Worm (Caenorhabditis elegans) whole organism, early embryonic: ENCODE data around the gene twk-42.

Experiments
- B0310.2 ChIP-seq: sonication (generic microtip); optimal IDR thresholded peaks from 2 replicates; lab custom pipeline; 2016; ENCODE audit warnings: mild to moderate bottlenecking, missing genetic modification characterization, missing compliant biosample characterization
- F13C5.2 ChIP-seq: sonication (generic microtip); optimal IDR thresholded peaks from 2 replicates; lab custom pipeline; 2017; ENCODE audit warnings: mild to moderate bottlenecking, missing genetic modification characterization, inconsistent platforms, missing compliant biosample characterization
- aly-1 ChIP-seq: sonication (generic microtip); optimal IDR thresholded peaks from 2 replicates; lab custom pipeline; 2016; ENCODE audit warnings: missing genetic modification characterization, missing compliant biosample characterization
- ceh-13 ChIP-seq: fragments of 200-800 bp; sonication (Bioruptor generic); optimal IDR thresholded peaks from 2 replicates; lab custom pipeline; 2018; ENCODE audit warnings: mild to moderate bottlenecking, missing genetic modification characterization, missing compliant biosample characterization
- ceh-36 ChIP-seq: sonication (generic microtip); optimal IDR thresholded peaks from 2 replicates; lab custom pipeline; 2016; ENCODE audit warnings: missing genetic modification characterization, inconsistent platforms, missing compliant biosample characterization
- ets-7 ChIP-seq: sonication (generic microtip); optimal IDR thresholded peaks from 2 replicates; lab custom pipeline; 2016; ENCODE audit warnings: missing genotype, missing genetic modification characterization, missing compliant biosample characterization
- flt-1 ChIP-seq: fragments of 200-800 bp; sonication (Bioruptor generic); IDR thresholded peaks from 2 replicates; pipeline ENCODE4 v1.3.6; 2022; ENCODE audit warnings: missing genetic modification characterization, missing compliant biosample characterization
- hmbx-1 ChIP-seq: sonication (generic microtip); optimal IDR thresholded peaks from 2 replicates; lab custom pipeline; 2016; ENCODE audit warnings: mild to moderate bottlenecking, missing genetic modification characterization, missing compliant biosample characterization
- pes-1 ChIP-seq: fragments of 200-800 bp; sonication (Bioruptor generic); IDR thresholded peaks from 2 replicates; pipeline ENCODE4 v1.3.6; 2022; ENCODE audit warnings: missing genetic modification reagents, missing genetic modification characterization, missing compliant biosample characterization
- scrt-1 ChIP-seq: fragments of 200-800 bp; sonication (Bioruptor generic); IDR thresholded peaks from 2 replicates; pipeline ENCODE4 v1.3.6; 2022; ENCODE audit warnings: missing genetic modification characterization, missing compliant biosample characterization
- sea-1 ChIP-seq: fragments of 200-800 bp; sonication (Bioruptor generic); conservative IDR thresholded peaks from 2 replicates; pipeline ENCODE4 v1.3.6; 2022; ENCODE audit warnings: missing genetic modification characterization, missing compliant biosample characterization
- tbx-11 ChIP-seq: fragments of 200-800 bp; sonication (Bioruptor generic); IDR thresholded peaks from 2 replicates; pipeline ENCODE4 v1.3.6; 2022; ENCODE audit warnings: missing genetic modification characterization, missing compliant biosample characterization
- tbx-37 ChIP-seq: fragments of 200-800 bp; sonication (Bioruptor generic); conservative IDR thresholded peaks from 2 replicates; pipeline ENCODE4 v1.3.6; 2022; ENCODE audit warnings: missing genetic modification reagents, missing genetic modification characterization, missing compliant biosample characterization

twk-42 gene

DNA sequence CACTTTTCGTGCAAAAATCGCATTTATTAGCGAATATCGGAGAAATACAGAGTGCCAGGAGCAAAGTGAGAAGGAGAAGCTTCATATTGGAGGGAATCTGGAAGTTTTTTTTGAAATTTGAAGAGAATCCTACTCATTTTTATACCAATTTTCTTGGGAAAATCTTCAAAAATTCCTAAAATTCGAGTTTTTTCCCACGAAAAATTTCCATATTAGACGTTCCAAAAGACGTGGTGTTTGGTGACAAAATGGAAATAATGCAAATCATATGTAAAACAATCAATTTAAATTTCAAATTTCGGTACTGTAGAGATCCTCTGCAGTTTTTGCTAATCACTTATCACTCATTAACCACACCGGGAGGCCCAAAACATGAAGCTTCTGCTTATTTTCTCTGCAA is 47.6 kb downstream of the twk-42 start, which contains the start of the genes F59A1.16 and F59A1.6:
TSS of gene F59A1.16 (minus strand) at position 101 of the 400 bp plus-strand sequence.
TSS of gene F59A1.6 (plus strand) at position 285 of the 400 bp plus-strand sequence.
- TF ChIP-seq ets-7 (tag; lab: Kevin White, UChicago): no peak
- TF ChIP-seq pes-1: no peak
- TF ChIP-seq tbx-37: no peak
- TF ChIP-seq tbx-11: no peak
- TF ChIP-seq hmbx-1 (tag; lab: Kevin White, UChicago): no peak
- TF ChIP-seq scrt-1 (GFP tag; lab: Robert Waterston, UW): no peak
- TF ChIP-seq ceh-13: no peak

DNA sequence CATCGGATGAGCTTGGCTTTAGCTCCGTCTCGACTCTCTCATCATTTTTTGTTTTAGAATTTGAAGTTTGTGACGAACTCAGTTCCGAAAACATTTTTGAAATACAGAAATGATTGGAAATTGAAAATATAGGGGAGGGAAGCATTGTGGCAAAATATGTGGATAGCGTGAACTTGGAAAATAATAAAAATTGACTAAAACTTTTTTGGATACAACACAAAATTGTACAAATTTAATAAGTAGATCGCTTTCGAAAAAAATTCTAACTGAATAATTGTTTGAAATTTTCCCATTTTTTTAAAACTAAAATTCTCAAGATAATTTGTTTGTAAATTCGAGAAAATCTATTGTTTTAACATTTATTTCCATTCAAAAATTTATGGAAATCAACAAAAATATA is 48.7 kb downstream of the twk-42 start, which contains the start of gene F59A1.15:
TSS of gene F59A1.15 (minus strand) at position 101 of the 400 bp plus-strand sequence.
- no peak for TF ChIP-seq ceh-36 (tag; lab: Kevin White, UChicago)

DNA sequence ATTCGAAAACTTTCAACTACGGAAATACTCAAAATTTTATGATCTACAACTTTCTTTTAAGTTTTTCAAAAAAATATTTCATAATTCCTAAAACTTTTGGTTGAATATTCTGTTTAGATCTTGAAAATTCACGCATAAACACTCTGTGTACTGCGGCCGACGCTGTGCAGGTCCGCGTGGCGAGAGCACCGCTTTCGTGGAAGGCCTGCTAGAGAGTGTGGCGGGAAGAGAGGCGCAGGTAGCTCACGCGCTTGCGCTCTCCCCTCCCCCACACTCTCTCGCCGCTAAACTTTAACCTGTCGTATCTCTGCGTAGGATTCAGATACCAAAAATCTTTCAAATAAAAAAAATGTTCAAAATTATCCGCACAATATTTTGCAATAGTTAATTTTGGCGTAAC is 49.1 kb downstream of the twk-42 start:
- TF ChIP-seq pes-1 (no peak), ets-7 (tag; lab: Kevin White, UChicago) (no peak), ceh-36 (tag; lab: Kevin White, UChicago) (no peak), aly-1 (tag; lab: Kevin White, UChicago) (no peak), F13C5.2 (tag; lab: Kevin White, UChicago) (no peak), ceh-13 (no peak), tbx-11 (no peak), hmbx-1 (tag; lab: Kevin White, UChicago) (no peak), sea-1 (GFP tag; lab: Robert Waterston, UW) (no peak), tbx-37 (no peak), scrt-1 (GFP tag; lab: Robert Waterston, UW) (no peak), flt-1 (GFP tag; lab: Robert Waterston, UW) (no peak), B0310.2 (no peak)
